Fruit fly (Drosophila melanogaster) whole organism, embryonic: ENCODE results near the gene Rpn12.

Source experiments
- Atf3 ChIP-seq: fragments of 200-800 bp; sonication (Bioruptor generic); optimal IDR thresholded peaks from 3 replicates; lab custom pipeline; 2016; ENCODE audit warnings: missing biosample characterization, missing genetic modification characterization
- Bteb2 ChIP-seq: fragments of 200-800 bp; sonication (Bioruptor generic); optimal IDR thresholded peaks from 2 replicates; lab custom pipeline; 2016; ENCODE audit warnings: missing biosample characterization, missing genetic modification characterization
- C15 ChIP-seq: fragments of 200-800 bp; sonication (Bioruptor generic); IDR thresholded peaks from 3 replicates; pipeline ENCODE4 v1.3.6; 2022; ENCODE audit warnings: missing biosample characterization, missing genetic modification characterization
- CG10147 ChIP-seq: fragments of 200-800 bp; sonication (Bioruptor generic); optimal IDR thresholded peaks from 2 replicates; lab custom pipeline; 2019; ENCODE audit warnings: missing biosample characterization, mild to moderate bottlenecking, missing genetic modification characterization, moderate library complexity
- CG10321 ChIP-seq: fragments of 200-800 bp; sonication (Bioruptor generic); IDR thresholded peaks from 2 replicates; pipeline ENCODE4 v1.3.6; 2022; ENCODE audit warnings: missing biosample characterization, missing genetic modification characterization
- CG11093 ChIP-seq: fragments of 200-800 bp; sonication (Bioruptor generic); IDR thresholded peaks from 3 replicates; pipeline ENCODE4 v1.3.6; 2022; ENCODE audit warnings: missing biosample characterization, missing genetic modification characterization
- CG12942 ChIP-seq: fragments of 200-800 bp; sonication (Bioruptor generic); optimal IDR thresholded peaks from 3 replicates; lab custom pipeline; 2016; ENCODE audit warnings: missing biosample characterization, missing genetic modification characterization
- CG14965 ChIP-seq: fragments of 200-800 bp; sonication (Bioruptor generic); optimal IDR thresholded peaks from 2 replicates; lab custom pipeline; 2016; ENCODE audit warnings: missing biosample characterization, missing genetic modification characterization, borderline replicate concordance
- CG1647 ChIP-seq: fragments of 200-800 bp; sonication (Bioruptor generic); optimal IDR thresholded peaks from 3 replicates; lab custom pipeline; 2016; ENCODE audit warnings: missing biosample characterization, missing genetic modification characterization
- CG17568 ChIP-seq: fragments of 200-800 bp; sonication (Bioruptor generic); optimal IDR thresholded peaks from 2 replicates; lab custom pipeline; 2018; ENCODE audit warnings: missing biosample characterization, mild to moderate bottlenecking, missing genetic modification characterization, moderate library complexity
- CG17829 ChIP-seq: fragments of 200-800 bp; optimal IDR thresholded peaks from 2 replicates; lab custom pipeline; 2019; ENCODE audit warnings: missing biosample characterization, mild to moderate bottlenecking, missing genetic modification characterization, moderate library complexity
- CG2116 ChIP-seq: fragments of 200-800 bp; sonication (Bioruptor generic); optimal IDR thresholded peaks from 3 replicates; lab custom pipeline; 2018; ENCODE audit warnings: missing biosample characterization, mild to moderate bottlenecking, missing genetic modification characterization
- CG30403 ChIP-seq: fragments of 200-800 bp; sonication (Bioruptor generic); optimal IDR thresholded peaks from 3 replicates; lab custom pipeline; 2016; ENCODE audit warnings: missing biosample characterization, missing genetic modification characterization
- CG34224 ChIP-seq: fragments of 200-800 bp; sonication (Bioruptor generic); IDR thresholded peaks from 3 replicates; pipeline ENCODE4 v1.3.6; 2022; ENCODE audit warnings: missing biosample characterization, missing genetic modification characterization; ENCODE audit not compliant: partially characterized antibody
- CG5180 ChIP-seq: fragments of 200-800 bp; sonication (Bioruptor generic); optimal IDR thresholded peaks from 3 replicates; lab custom pipeline; 2017; ENCODE audit warnings: missing biosample characterization, missing genetic modification characterization, mild to moderate bottlenecking, moderate library complexity, missing genetic modification reagents
- CG5245 ChIP-seq: fragments of 200-800 bp; sonication (Bioruptor generic); optimal IDR thresholded peaks from 3 replicates; lab custom pipeline; 2016; ENCODE audit warnings: missing biosample characterization, missing genetic modification characterization
- CG6813 ChIP-seq: fragments of 200-800 bp; sonication (Bioruptor generic); optimal IDR thresholded peaks from 2 replicates; lab custom pipeline; 2017; ENCODE audit warnings: missing biosample characterization, missing genetic modification characterization, mild to moderate bottlenecking, moderate library complexity, missing genetic modification reagents
- CG7987 ChIP-seq: fragments of 200-800 bp; sonication (Bioruptor generic); optimal IDR thresholded peaks from 2 replicates; lab custom pipeline; 2018; ENCODE audit warnings: missing biosample characterization, mild to moderate bottlenecking, missing genetic modification characterization, moderate library complexity
- Camta ChIP-seq: fragments of 200-800 bp; sonication (Bioruptor generic); optimal IDR thresholded peaks from 2 replicates; lab custom pipeline; 2016; ENCODE audit warnings: missing biosample characterization, missing genetic modification characterization
- Chrac-16 ChIP-seq: fragments of 200-800 bp; sonication (Bioruptor generic); optimal IDR thresholded peaks from 3 replicates; lab custom pipeline; 2016; ENCODE audit warnings: missing biosample characterization, missing genetic modification characterization
- Dbx ChIP-seq: fragments of 200-800 bp; sonication (Bioruptor generic); IDR thresholded peaks from 3 replicates; pipeline ENCODE4 v1.3.6; 2022; ENCODE audit warnings: missing biosample characterization, missing genetic modification characterization
- Deaf1 ChIP-seq: fragments of 200-800 bp; optimal IDR thresholded peaks from 3 replicates; lab custom pipeline; 2019; ENCODE audit warnings: missing biosample characterization, mild to moderate bottlenecking, missing genetic modification characterization, moderate library complexity
- Doc3 ChIP-seq: fragments of 200-800 bp; sonication (Bioruptor generic); IDR thresholded peaks from 3 replicates; pipeline ENCODE4 v1.3.6; 2022; ENCODE audit warnings: missing biosample characterization, missing genetic modification characterization; ENCODE audit not compliant: partially characterized antibody
- ERR ChIP-seq: fragments of 200-800 bp; sonication (Bioruptor generic); optimal IDR thresholded peaks from 2 replicates; lab custom pipeline; 2016; ENCODE audit warnings: missing biosample characterization, missing genetic modification characterization
- HLH54F ChIP-seq: fragments of 200-800 bp; sonication (Bioruptor generic); optimal IDR thresholded peaks from 3 replicates; lab custom pipeline; 2016; ENCODE audit warnings: missing biosample characterization, missing genetic modification characterization
- Hr51 ChIP-seq, 2 experiments: fragments of 200-800 bp; sonication (Bioruptor generic); optimal IDR thresholded peaks; 2 replicates in 1 of 2; 3 replicates in 1 of 2; lab custom pipeline; 2016 to 2018; ENCODE audit warnings: missing biosample characterization in 2 of 2, missing genetic modification characterization in 2 of 2, mild to moderate bottlenecking in 1 of 2, moderate library complexity in 1 of 2
- Hsf ChIP-seq: fragments of 200-800 bp; sonication (Bioruptor generic); optimal IDR thresholded peaks from 3 replicates; lab custom pipeline; 2016; ENCODE audit warnings: missing biosample characterization, missing genetic modification characterization
- Kr ChIP-seq: fragments of 200-800 bp; sonication (Bioruptor generic); optimal IDR thresholded peaks from 2 replicates; lab custom pipeline; 2017; ENCODE audit warnings: missing biosample characterization, mild to moderate bottlenecking, missing genetic modification characterization
- Nf-YC ChIP-seq: fragments of 200-800 bp; optimal IDR thresholded peaks from 3 replicates; lab custom pipeline; 2019; ENCODE audit warnings: missing biosample characterization, mild to moderate bottlenecking, missing genetic modification characterization, moderate library complexity
- Oaz ChIP-seq: fragments of 200-800 bp; sonication (Bioruptor generic); IDR thresholded peaks from 2 replicates; pipeline ENCODE4 v1.3.6; 2022; ENCODE audit warnings: missing biosample characterization, missing genetic modification characterization
- PHDP ChIP-seq: fragments of 200-800 bp; sonication (Bioruptor generic); optimal IDR thresholded peaks from 3 replicates; lab custom pipeline; 2018; ENCODE audit warnings: missing biosample characterization, mild to moderate bottlenecking, missing genetic modification characterization, moderate library complexity
- Ssrp ChIP-seq: fragments of 200-800 bp; sonication (Bioruptor generic); optimal IDR thresholded peaks from 2 replicates; lab custom pipeline; 2018; ENCODE audit warnings: missing biosample characterization, mild to moderate bottlenecking, missing genetic modification characterization, moderate library complexity
- bbx ChIP-seq: fragments of 200-800 bp; sonication (Bioruptor generic); IDR thresholded peaks from 2 replicates; pipeline ENCODE4 v1.3.6; 2022; ENCODE audit warnings: missing biosample characterization, missing genetic modification characterization; ENCODE audit not compliant: partially characterized antibody
- crp ChIP-seq, 2 experiments: fragments of 200-800 bp; sonication (Bioruptor generic); optimal IDR thresholded peaks; 2 replicates in 1 of 2; 3 replicates in 1 of 2; lab custom pipeline; 2017; ENCODE audit warnings: missing biosample characterization in 2 of 2, missing genetic modification characterization in 2 of 2, mild to moderate bottlenecking in 1 of 2, moderate library complexity in 1 of 2
- cwo ChIP-seq: fragments of 200-800 bp; sonication (Bioruptor generic); optimal IDR thresholded peaks from 3 replicates; lab custom pipeline; 2017; ENCODE audit warnings: missing biosample characterization, missing genetic modification characterization, mild to moderate bottlenecking, moderate library complexity, missing genetic modification reagents
- en ChIP-seq: fragments of 200-800 bp; sonication (Bioruptor generic); optimal IDR thresholded peaks from 2 replicates; lab custom pipeline; 2016; ENCODE audit warnings: missing biosample characterization, missing genetic modification characterization
- gcm2 ChIP-seq: fragments of 200-800 bp; sonication (Bioruptor generic); optimal IDR thresholded peaks from 2 replicates; lab custom pipeline; 2016; ENCODE audit warnings: missing biosample characterization, missing genetic modification characterization
- kay ChIP-seq: fragments of 200-800 bp; sonication (Bioruptor generic); optimal IDR thresholded peaks from 2 replicates; lab custom pipeline; 2016; ENCODE audit warnings: missing biosample characterization, missing genetic modification characterization
- lola ChIP-seq, 3 experiments: fragments of >200 bp in 2 of 3; fragments of 200-800 bp in 1 of 3; sonication (Bioruptor generic) in 1 of 3; optimal IDR thresholded peaks; 2 replicates each; lab custom pipeline; 2017 to 2019; ENCODE audit warnings: missing biosample characterization in 3 of 3, missing genetic modification characterization in 3 of 3, mild to moderate bottlenecking in 1 of 3, moderate library complexity in 1 of 3
- nerfin-1 ChIP-seq: fragments of 200-800 bp; sonication (Bioruptor generic); optimal IDR thresholded peaks from 3 replicates; lab custom pipeline; 2019; ENCODE audit warnings: missing biosample characterization, mild to moderate bottlenecking, missing genetic modification characterization, moderate library complexity
- phol ChIP-seq: fragments of 200-800 bp; sonication (Bioruptor generic); optimal IDR thresholded peaks from 3 replicates; lab custom pipeline; 2018; ENCODE audit warnings: missing biosample characterization, mild to moderate bottlenecking, missing genetic modification characterization, moderate library complexity
- pnt ChIP-seq: fragments of 200-800 bp; sonication (Bioruptor generic); optimal IDR thresholded peaks from 3 replicates; lab custom pipeline; 2016; ENCODE audit warnings: missing biosample characterization, missing genetic modification characterization
- sd ChIP-seq: fragments of 200-800 bp; sonication (Bioruptor generic); optimal IDR thresholded peaks from 3 replicates; lab custom pipeline; 2018; ENCODE audit warnings: missing biosample characterization, mild to moderate bottlenecking, missing genetic modification characterization, moderate library complexity
- sens ChIP-seq: fragments of 200-800 bp; sonication (Bioruptor generic); peaks from one replicate; lab custom pipeline; 2016; ENCODE audit warnings: missing biosample characterization, missing genetic modification characterization
- seq ChIP-seq: fragments of 200-800 bp; sonication (Bioruptor generic); IDR thresholded peaks from 2 replicates; pipeline ENCODE4 v1.3.6; 2022; ENCODE audit warnings: missing biosample characterization, missing genetic modification characterization
- sna ChIP-seq: fragments of 200-800 bp; sonication (Bioruptor generic); IDR thresholded peaks from 2 replicates; pipeline ENCODE4 v1.3.6; 2022; ENCODE audit warnings: missing biosample characterization, missing genetic modification characterization; ENCODE audit not compliant: partially characterized antibody
- sqz ChIP-seq: fragments of 200-800 bp; sonication (Bioruptor generic); optimal IDR thresholded peaks from 3 replicates; lab custom pipeline; 2018; ENCODE audit warnings: missing biosample characterization, mild to moderate bottlenecking, missing genetic modification characterization
- wek ChIP-seq: fragments of 200-800 bp; sonication (Bioruptor generic); optimal IDR thresholded peaks from 3 replicates; lab custom pipeline; 2018; ENCODE audit warnings: missing biosample characterization, mild to moderate bottlenecking, missing genetic modification characterization, moderate library complexity
- zen2 ChIP-seq: fragments of 200-800 bp; sonication (Bioruptor generic); IDR thresholded peaks from 3 replicates; pipeline ENCODE4 v1.3.6; 2022; ENCODE audit warnings: missing biosample characterization, missing genetic modification characterization; ENCODE audit not compliant: partially characterized antibody

Rpn12 gene

DNA sequence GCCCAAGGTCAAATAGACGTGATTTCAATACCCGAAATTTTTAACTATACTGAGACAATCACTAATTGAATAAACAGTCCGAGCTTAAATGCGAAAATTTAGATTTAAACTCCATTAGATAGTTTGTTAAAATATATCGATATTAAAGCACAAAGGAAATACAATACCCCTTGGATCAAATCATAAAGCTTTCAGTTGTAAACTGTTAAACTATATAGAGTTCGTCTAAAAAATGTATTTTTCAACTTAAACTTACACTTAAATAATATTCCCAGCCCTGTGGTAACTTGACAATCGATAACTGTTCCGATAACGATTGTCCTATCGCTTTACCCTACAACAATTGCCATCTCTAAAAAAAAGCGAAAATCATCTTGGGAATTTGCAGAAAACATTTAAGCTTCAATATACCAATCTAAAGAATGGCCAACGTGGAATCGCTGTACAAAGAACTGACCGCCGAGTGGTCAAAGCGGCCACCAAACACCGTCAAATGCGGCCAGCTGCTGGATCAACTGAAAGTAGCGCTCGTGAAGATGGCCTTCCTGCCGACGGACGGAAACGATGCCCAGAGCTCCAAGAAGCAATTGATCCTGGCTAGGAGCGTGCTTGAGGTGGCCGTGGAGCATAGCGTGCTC is at the start of gene Rpn12 (continued):
- TF ChIP-seq Chrac-16 (GFP tag; lab: Kevin White, UChicago) (peak; percentile 33), CG12942 (GFP tag; lab: Kevin White, UChicago) (no peak), Atf3 (no peak), CG17568 (GFP tag; lab: Kevin White, UChicago) (no peak), CG5245 (no peak), CG34224 (GFP tag; lab: Robert Waterston, UW) (peak; percentile 83), Bteb2 (GFP tag; lab: Kevin White, UChicago) (peak; percentile 65), HLH54F (GFP tag; lab: Kevin White, UChicago) (peak; percentile 15), Hr51 (GFP tag; optimal IDR thresholded peaks at IDR 0.05; lab: Kevin White, UChicago) (peak in 1 of 2 experiments; percentile 35), kay (GFP tag; lab: Kevin White, UChicago) (no peak), CG10147 (GFP tag; lab: Kevin White, UChicago) (peak; percentile 59), bbx (GFP tag; lab: Robert Waterston, UW) (peak; percentile 82), CG1647 (GFP tag; lab: Kevin White, UChicago) (no peak), CG17829 (peak; percentile 42), sens (GFP tag; lab: Kevin White, UChicago) (peak; percentile 93), Camta (GFP tag; lab: Kevin White, UChicago) (peak; percentile 10), phol (tag; lab: Kevin White, UChicago) (peak; percentile 44), cwo (no peak), CG10321 (GFP tag; lab: Robert Waterston, UW) (no peak), C15 (GFP tag; lab: Robert Waterston, UW) (no peak), CG7987 (GFP tag; lab: Kevin White, UChicago) (no peak), Dbx (GFP tag; lab: Robert Waterston, UW) (peak; percentile 21; the same call in 1 of the 3 replicates), Oaz (GFP tag; lab: Robert Waterston, UW) (no peak), nerfin-1 (tag; lab: Kevin White, UChicago) (peak; percentile 29), CG14965 (GFP tag; lab: Kevin White, UChicago) (no peak), Hsf (GFP tag; lab: Kevin White, UChicago) (peak; percentile 7), seq (no peak), gcm2 (GFP tag; lab: Kevin White, UChicago) (no peak), Doc3 (GFP tag; lab: Robert Waterston, UW) (peak; percentile 80), pnt (GFP tag; lab: Kevin White, UChicago) (no peak), PHDP (tag; lab: Kevin White, UChicago) (peak; percentile 36), CG2116 (GFP tag; lab: Kevin White, UChicago) (peak; percentile 75), crp (GFP tag; optimal IDR thresholded peaks at IDR 0.05; lab: Kevin White, UChicago) (peak in 1 of 2 experiments; percentile 4), sd (peak; percentile 7), ERR (no peak), wek (GFP tag; lab: Kevin White, UChicago) (no peak), en (GFP tag; lab: Kevin White, UChicago) (no peak), CG5180 (GFP tag; lab: Kevin White, UChicago) (no peak), CG30403 (peak; percentile 43), Nf-YC (tag; lab: Kevin White, UChicago) (peak; percentile 42), Kr (GFP tag; lab: Kevin White, UChicago) (no peak), CG6813 (GFP tag; lab: Kevin White, UChicago) (no peak), lola (GFP tag; optimal IDR thresholded peaks at IDR 0.05; lab: Kevin White, UChicago) (peak in 1 of 3 experiments; percentile 23), CG11093 (GFP tag; lab: Robert Waterston, UW) (no peak), Ssrp (tag; lab: Kevin White, UChicago) (no peak), zen2 (peak; percentile 80), sna (peak; percentile 86), sqz (GFP tag; lab: Kevin White, UChicago) (no peak), Deaf1 (tag; lab: Kevin White, UChicago) (no peak)
